Fruit fly (Drosophila melanogaster): Measurements from ENCODE around the gene CG6726.

dm6 chr3R:23117683-23118470 lies 26.4 kb downstream of the CG6726 start, which contains the start of the genes Rassf and CenB1A:
- TF ChIP-seq CG8478 (optimal IDR thresholded peaks at IDR 0.05), result no peak
- no peak for TF ChIP-seq CTCF (optimal IDR thresholded peaks at IDR 0.05)

Measured in S2 (cell line).